Fruit fly (Drosophila melanogaster) S2 (cell line): ENCODE measurements around the gene Ir100a.

Source experiments
- CG8478 ChIP-seq: fragments of >200 bp; optimal IDR thresholded peaks from 2 replicates; lab custom pipeline; 2018
- CTCF ChIP-seq, 2 experiments: fragments of >200 bp; optimal IDR thresholded peaks; 2 replicates each; lab custom pipeline; 2018

DNA sequence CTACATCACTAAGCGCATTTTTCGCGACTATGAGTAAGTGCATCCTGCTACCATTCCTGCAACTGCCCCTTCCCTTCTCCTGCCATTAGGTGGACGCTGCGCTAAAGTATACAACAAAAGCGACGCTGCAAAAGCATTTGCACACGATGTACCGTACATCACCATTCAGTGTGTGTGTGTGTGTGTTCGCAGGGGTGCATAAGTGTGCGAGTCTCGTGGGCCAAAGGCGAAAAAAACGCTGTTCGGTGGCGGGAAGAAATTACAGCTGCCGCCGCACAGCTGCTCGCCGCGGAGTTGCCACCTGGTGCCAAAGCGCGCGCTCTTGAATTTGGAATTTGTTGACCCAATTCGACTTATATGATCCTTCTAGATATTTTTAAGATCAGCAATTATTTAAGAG lies 6.3 kb upstream of the Ir100a start:
- peak in 1 of 2 experiments; percentile 38 for TF ChIP-seq CTCF (optimal IDR thresholded peaks at IDR 0.05; lab: Kevin White, UChicago)
- TF ChIP-seq CG8478 (lab: Kevin White, UChicago), result no peak
